Worm (Caenorhabditis elegans): ENCODE results near the gene col-108.

col-108 gene

ce11 chrIV:1761553-1761952, 6.8 kb upstream of the col-108 start, which contains the start of gene Y41D4A.7:
TSS of gene Y41D4A.7 (minus strand) at chrIV:1761570.
- no peak for TF ChIP-seq unc-62 (GFP tag; optimal IDR thresholded peaks at IDR 0.05)

ce11 chrIV:1763452-1763851, 4.9 kb upstream of the col-108 start:
- no peak for TF ChIP-seq unc-62 (GFP tag; optimal IDR thresholded peaks at IDR 0.05)

- TF ChIP-seq unc-62 (GFP tag; optimal IDR thresholded peaks at IDR 0.05): no peak
These were observed 2.4 kb upstream of the col-108 start for ce11 chrIV:1765954-1766353.

DNA sequence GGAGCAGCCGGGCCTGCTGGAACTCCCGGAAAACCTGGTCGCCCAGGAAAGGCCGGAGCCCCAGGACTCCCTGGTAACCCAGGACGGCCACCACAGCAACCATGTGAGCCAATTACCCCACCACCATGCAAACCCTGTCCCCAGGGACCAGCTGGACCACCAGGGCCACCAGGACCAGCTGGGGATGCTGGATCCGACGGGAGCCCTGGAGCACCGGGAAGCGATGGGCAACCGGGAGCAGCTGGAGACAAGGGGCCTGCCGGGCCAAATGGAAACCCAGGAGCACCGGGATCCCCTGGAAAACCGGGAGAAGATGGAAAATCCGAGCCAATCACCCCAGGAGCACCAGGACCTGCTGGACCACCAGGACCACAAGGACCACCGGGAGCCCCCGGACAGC, 686 bp downstream of the col-108 start:
- no peak for TF ChIP-seq unc-62 (GFP tag; optimal IDR thresholded peaks at IDR 0.05)

ce11 chrIV:1771843-1772242, 3.5 kb downstream of the col-108 start, which contains the start of gene Y41D4A.1:
TSS of gene Y41D4A.1 (plus strand) at chrIV:1772143.
- no peak for TF ChIP-seq unc-62 (GFP tag; optimal IDR thresholded peaks at IDR 0.05)

- TF ChIP-seq unc-62 (GFP tag; optimal IDR thresholded peaks at IDR 0.05): no peak
These were observed 13.2 kb downstream of the col-108 start, which contains the start of gene frpr-19 for ce11 chrIV:1781559-1781958. TSS of gene frpr-19 (minus strand) at chrIV:1781659.

ce11 chrIV:1785156-1785555, 16.8 kb downstream of the col-108 start:
- no peak for TF ChIP-seq unc-62 (GFP tag; optimal IDR thresholded peaks at IDR 0.05)

ce11 chrIV:1790677-1791076, 22.3 kb downstream of the col-108 start:
- TF ChIP-seq unc-62 (GFP tag; optimal IDR thresholded peaks at IDR 0.05): no peak

ce11 chrIV:1791775-1792174, 23.4 kb downstream of the col-108 start:
- no peak for TF ChIP-seq unc-62 (GFP tag; optimal IDR thresholded peaks at IDR 0.05)

DNA sequence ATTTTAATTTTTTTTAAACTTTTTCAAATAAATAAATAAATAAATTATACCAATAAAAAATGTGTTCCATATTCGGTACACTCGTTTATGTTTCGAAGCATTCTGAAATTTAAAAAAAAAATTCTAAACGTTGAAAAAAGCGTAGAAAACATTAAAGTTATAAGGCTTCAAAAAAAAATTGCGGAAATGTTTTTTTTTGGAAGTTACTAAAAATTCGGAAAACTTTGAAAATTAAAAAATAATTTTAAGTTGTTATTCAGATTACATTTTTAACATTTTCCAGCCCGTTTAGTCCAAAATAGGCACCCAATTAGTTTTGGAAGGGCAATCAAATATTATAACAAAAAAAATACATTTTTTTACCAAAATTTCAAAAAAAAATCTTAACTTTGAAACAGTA, 35.5 kb downstream of the col-108 start, which contains the start of gene Y38C1BA.1:
Gene Y38C1BA.1 (minus strand): TSS at position 101 of the 400 bp plus-strand sequence.
- no peak for TF ChIP-seq unc-62 (GFP tag; optimal IDR thresholded peaks at IDR 0.05)

DNA sequence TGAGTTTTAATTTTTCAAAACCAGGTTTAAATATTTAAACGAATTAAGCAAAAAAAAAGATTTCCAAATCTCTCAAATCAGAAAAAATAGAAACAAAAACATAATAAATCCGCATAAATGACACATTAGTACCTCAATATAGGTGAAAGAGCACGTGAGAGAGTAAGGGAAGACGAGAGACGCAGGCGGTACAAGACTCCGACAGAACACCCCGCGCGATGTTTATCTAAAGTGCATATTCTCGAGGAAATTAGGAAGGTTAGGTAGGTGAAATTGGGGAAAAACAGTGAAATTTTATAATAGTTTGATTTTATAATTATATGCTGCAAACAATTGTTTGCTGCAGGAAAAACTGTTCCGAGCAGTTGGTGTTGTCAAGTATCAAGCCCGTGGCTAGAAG, 36.2 kb downstream of the col-108 start:
- no peak for TF ChIP-seq unc-62 (GFP tag; optimal IDR thresholded peaks at IDR 0.05)

ce11 chrIV:1813869-1814268, 45.5 kb downstream of the col-108 start:
- TF ChIP-seq unc-62 (GFP tag; optimal IDR thresholded peaks at IDR 0.05): no peak

DNA sequence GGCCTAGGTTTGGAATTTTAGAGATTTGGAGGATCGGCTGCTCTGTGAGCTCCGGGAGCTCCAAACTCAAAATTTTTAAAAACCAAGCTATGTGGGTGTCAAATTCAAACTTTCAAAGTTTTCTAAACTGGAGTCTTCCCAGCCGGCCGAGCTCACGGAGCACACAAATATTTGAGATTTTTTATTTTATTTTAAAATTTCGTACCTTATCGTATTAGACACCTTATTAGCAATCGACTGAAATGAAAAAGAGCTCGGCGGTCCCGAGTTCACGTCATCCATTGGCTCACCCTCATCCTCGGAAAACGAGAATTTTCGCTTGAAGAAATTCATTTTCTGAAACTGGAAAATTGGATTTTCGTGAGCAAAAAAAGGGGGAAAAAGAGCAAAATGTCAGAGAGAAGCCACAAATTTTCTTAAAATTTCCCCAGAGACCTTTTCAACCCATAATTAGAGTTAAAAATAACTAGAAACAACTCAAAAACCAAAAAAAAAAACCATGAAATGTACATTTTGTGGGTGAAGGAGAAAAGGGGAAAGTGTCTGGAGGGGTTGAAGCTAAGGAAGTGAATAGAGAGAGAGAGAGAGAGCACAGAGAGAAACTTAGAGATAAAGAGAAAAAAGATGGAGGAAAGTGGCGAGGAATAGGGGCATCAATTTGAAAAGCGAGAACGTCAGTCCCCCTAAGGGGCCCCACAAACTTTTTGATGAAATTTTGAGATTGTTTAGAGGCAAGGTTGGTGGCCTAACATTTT, 46.6 kb downstream of the col-108 start, which contains the start of gene snn-1:
Gene snn-1 (minus strand): TSS at position 355 of the 755 bp plus-strand sequence.
- TF ChIP-seq unc-62 (GFP tag; optimal IDR thresholded peaks at IDR 0.05): no peak

ce11 chrIV:1816238-1816637, 47.9 kb downstream of the col-108 start:
- TF ChIP-seq unc-62 (GFP tag; optimal IDR thresholded peaks at IDR 0.05): no peak

DNA sequence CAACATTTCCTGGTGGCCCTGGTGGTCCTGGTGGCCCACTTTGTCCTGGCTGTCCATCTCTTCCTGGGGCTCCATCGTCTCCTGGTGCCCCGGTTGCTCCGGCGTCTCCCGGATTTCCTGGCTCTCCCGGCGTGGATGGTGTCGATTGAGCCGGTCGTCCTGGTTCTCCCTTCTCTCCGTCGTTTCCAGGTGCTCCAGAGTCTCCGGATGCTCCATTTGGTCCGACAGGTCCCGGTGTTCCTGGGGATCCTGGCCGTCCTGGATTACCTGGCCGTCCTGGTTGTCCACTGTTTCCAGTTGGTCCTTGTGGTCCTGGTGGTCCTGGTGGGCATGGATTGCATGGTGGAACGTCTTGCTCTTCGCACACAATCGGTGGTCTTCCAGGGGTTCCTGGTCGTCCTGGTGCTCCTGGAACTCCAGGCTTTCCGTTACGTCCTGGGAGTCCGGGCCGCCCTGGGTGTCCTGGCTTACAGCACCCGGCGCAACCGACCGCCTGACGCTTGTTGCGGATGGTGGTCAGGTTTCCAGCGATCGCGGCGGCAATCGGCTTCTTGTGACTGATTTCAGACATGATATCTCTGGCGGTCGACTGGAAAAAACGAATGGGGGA, 50.2 kb downstream of the col-108 start:
- TF ChIP-seq unc-62 (GFP tag; optimal IDR thresholded peaks at IDR 0.05): no peak
